Fruit fly (Drosophila melanogaster) whole organism, pupa: ENCODE measurements around the gene CG32121.

ENCODE experiments used
- CG10348 ChIP-seq: fragments of 200-800 bp; sonication (Bioruptor generic); IDR thresholded peaks from 2 replicates; pipeline ENCODE4 v1.3.6; 2022; ENCODE audit warnings: missing biosample characterization, missing genetic modification characterization
- CG12605 ChIP-seq: fragments of 200-800 bp; sonication (Bioruptor generic); IDR thresholded peaks from 2 replicates; pipeline ENCODE4 v1.3.6; 2022; ENCODE audit warnings: missing biosample characterization, missing genetic modification characterization
- CG13204 ChIP-seq: fragments of 200-800 bp; sonication (Bioruptor generic); optimal IDR thresholded peaks from 2 replicates; lab custom pipeline; 2018; ENCODE audit warnings: missing biosample characterization, mild to moderate bottlenecking, missing genetic modification characterization, moderate library complexity
- CG14655 ChIP-seq: fragments of 200-800 bp; sonication (Bioruptor generic); optimal IDR thresholded peaks from 3 replicates; lab custom pipeline; 2017; ENCODE audit warnings: mild to moderate bottlenecking, missing biosample characterization, missing genetic modification reagents, missing genetic modification characterization
- CG15710 ChIP-seq: fragments of 200-800 bp; sonication (Bioruptor generic); optimal IDR thresholded peaks from 2 replicates; lab custom pipeline; 2018; ENCODE audit warnings: missing biosample characterization, mild to moderate bottlenecking, missing genetic modification characterization, moderate library complexity
- CG17806 ChIP-seq: fragments of 200-800 bp; sonication (Bioruptor generic); optimal IDR thresholded peaks from 2 replicates; lab custom pipeline; 2018; ENCODE audit warnings: missing biosample characterization, mild to moderate bottlenecking, missing genetic modification characterization, moderate library complexity
- CG32121 ChIP-seq: fragments of 200-800 bp; sonication (Bioruptor generic); IDR thresholded peaks from 2 replicates; pipeline ENCODE4 v1.3.6; 2022; ENCODE audit warnings: missing biosample characterization, missing genetic modification characterization
- CG34367 ChIP-seq: fragments of 200-800 bp; sonication (Bioruptor generic); optimal IDR thresholded peaks from 2 replicates; lab custom pipeline; 2018; ENCODE audit warnings: missing biosample characterization, mild to moderate bottlenecking, missing genetic modification characterization
- CG4496 ChIP-seq: fragments of 200-800 bp; sonication (Bioruptor generic); IDR thresholded peaks from 3 replicates; pipeline ENCODE4 v1.3.6; 2022; ENCODE audit warnings: missing biosample characterization, missing genetic modification characterization
- CG8159 ChIP-seq: fragments of 200-800 bp; sonication (Bioruptor generic); optimal IDR thresholded peaks from 3 replicates; lab custom pipeline; 2018; ENCODE audit warnings: missing biosample characterization, mild to moderate bottlenecking, missing genetic modification characterization, moderate library complexity
- CG8301 ChIP-seq: fragments of 200-800 bp; sonication (Bioruptor generic); optimal IDR thresholded peaks from 2 replicates; lab custom pipeline; 2018; ENCODE audit warnings: missing biosample characterization, mild to moderate bottlenecking, missing genetic modification characterization
- CG9948 ChIP-seq: fragments of 200-800 bp; sonication (Bioruptor generic); optimal IDR thresholded peaks from 2 replicates; lab custom pipeline; 2018; ENCODE audit warnings: missing biosample characterization, mild to moderate bottlenecking, missing genetic modification characterization, moderate library complexity
- D1 ChIP-seq: fragments of 200-800 bp; sonication (Bioruptor generic); optimal IDR thresholded peaks from 2 replicates; lab custom pipeline; 2018; ENCODE audit warnings: missing biosample characterization, mild to moderate bottlenecking, missing genetic modification characterization, moderate library complexity
- EcR ChIP-seq: fragments of 200-800 bp; sonication (Bioruptor generic); optimal IDR thresholded peaks from 3 replicates; lab custom pipeline; 2019; ENCODE audit warnings: missing biosample characterization, missing genetic modification characterization, mild to moderate bottlenecking, moderate library complexity, missing genetic modification reagents
- Ets98B ChIP-seq: fragments of 200-800 bp; sonication (Bioruptor generic); IDR thresholded peaks from 2 replicates; pipeline ENCODE4 v1.3.6; 2022; ENCODE audit warnings: missing biosample characterization, missing genetic modification characterization
- Pif1A ChIP-seq: fragments of 200-800 bp; sonication (Bioruptor generic); optimal IDR thresholded peaks from 3 replicates; lab custom pipeline; 2016; ENCODE audit warnings: missing biosample characterization, missing genetic modification characterization
- Pif1B ChIP-seq: fragments of 200-800 bp; sonication (Bioruptor generic); optimal IDR thresholded peaks from 3 replicates; lab custom pipeline; 2016; ENCODE audit warnings: missing biosample characterization, missing genetic modification characterization
- Snoo ChIP-seq: fragments of 200-800 bp; sonication (Bioruptor generic); optimal IDR thresholded peaks from 3 replicates; lab custom pipeline; 2017; ENCODE audit warnings: missing biosample characterization, mild to moderate bottlenecking, missing genetic modification characterization, inconsistent platforms
- fd96Ca ChIP-seq: fragments of 200-800 bp; sonication (Bioruptor generic); IDR thresholded peaks from 3 replicates; pipeline ENCODE4 v1.3.6; 2022; ENCODE audit warnings: missing biosample characterization, missing genetic modification characterization
- gl ChIP-seq: fragments of 200-800 bp; sonication (Bioruptor generic); optimal IDR thresholded peaks from 2 replicates; lab custom pipeline; 2018; ENCODE audit warnings: missing biosample characterization, mild to moderate bottlenecking, missing genetic modification characterization
- rn ChIP-seq: fragments of 200-800 bp; sonication (Bioruptor generic); IDR thresholded peaks from 2 replicates; pipeline ENCODE4 v1.3.6; 2022; ENCODE audit warnings: missing biosample characterization, missing genetic modification characterization

Gene CG32121

dm6 chr3L:13412886-13413224 is 9.3 kb downstream of the CG32121 start:
- TF ChIP-seq D1 = no peak

DNA sequence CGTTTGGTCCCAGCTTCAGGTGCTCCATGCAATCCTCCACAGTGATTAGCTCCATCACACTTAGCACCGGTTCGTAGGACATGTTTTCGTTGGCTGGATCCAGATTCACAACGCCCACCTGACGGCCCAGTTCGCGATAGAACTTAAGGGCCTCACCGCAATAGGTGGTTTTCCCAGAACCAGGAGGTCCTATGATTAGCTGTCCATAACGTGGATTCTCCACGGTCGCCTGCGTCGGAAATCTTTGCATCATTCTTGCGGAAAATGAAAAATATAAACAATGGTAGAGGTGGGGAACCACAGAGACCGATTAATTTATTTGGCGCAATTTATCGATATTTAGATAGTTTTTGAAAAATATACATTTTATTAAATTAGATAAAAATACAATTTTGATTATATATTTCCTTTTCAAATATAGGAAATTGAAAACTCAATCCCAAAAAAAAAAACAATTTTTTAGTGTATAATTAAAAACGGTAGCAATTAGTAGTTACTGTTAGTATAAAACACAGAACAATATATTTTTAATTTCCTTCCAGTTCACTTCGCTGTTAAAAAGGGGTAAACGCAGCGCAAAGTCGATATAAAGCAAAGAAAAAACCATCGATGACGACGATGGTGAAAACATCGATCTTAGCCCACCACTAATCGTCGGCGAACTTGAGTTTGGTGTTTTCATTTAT is 9.8 kb downstream of the CG32121 start, which contains the start of the genes CG10222 and flr:
TSS of gene CG10222 (minus strand) at position 254 of the 686 bp plus-strand sequence.
TSS of gene flr (plus strand) at position 644 of the 686 bp plus-strand sequence.
- TF ChIP-seq CG12605 (GFP tag; lab: Robert Waterston, UW) (no peak), rn (GFP tag; lab: Robert Waterston, UW) (no peak), EcR (GFP tag; lab: Kevin White, UChicago) (no peak), CG32121 (GFP tag; lab: Robert Waterston, UW) (peak; percentile 17; the same call in 1 of the 2 replicates), D1 (no peak), CG15710 (peak; percentile 8), Pif1B (no peak), CG17806 (tag; lab: Kevin White, UChicago) (no peak), CG8301 (tag; lab: Kevin White, UChicago) (no peak), CG8159 (tag; lab: Kevin White, UChicago) (peak; percentile 39)

DNA sequence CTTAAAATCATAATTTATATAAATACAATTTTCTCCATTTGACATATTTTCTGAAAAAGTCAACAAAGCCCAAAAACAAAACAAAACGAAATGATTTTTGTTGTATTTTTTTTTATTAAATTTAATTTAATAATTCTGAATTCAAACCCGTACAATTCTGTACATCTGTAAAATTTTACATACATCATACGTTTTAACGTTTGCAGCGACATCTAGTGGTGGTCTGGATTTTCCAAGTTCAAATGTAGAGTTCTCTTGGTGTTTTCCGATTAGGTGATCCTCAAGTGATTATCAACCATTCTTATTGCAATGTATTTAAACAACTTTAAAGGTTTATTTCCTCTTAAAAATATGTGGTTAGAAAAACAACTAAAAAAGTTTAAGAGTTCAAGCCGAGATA is 11.1 kb downstream of the CG32121 start:
- TF ChIP-seq D1 (peak; percentile 93), EcR (GFP tag; lab: Kevin White, UChicago) (peak; percentile 25), CG8159 (tag; lab: Kevin White, UChicago) (no peak)

- TF ChIP-seq CG32121 (GFP tag; lab: Robert Waterston, UW) (no peak), CG8159 (tag; lab: Kevin White, UChicago) (peak; percentile 66), CG13204 (no peak), CG34367 (tag; lab: Kevin White, UChicago) (peak; percentile 4), Snoo (tag; lab: Kevin White, UChicago) (peak; percentile 51), D1 (no peak), CG4496 (no peak), CG17806 (tag; lab: Kevin White, UChicago) (peak; percentile 7), CG9948 (tag; lab: Kevin White, UChicago) (peak; percentile 5), CG10348 (GFP tag; lab: Robert Waterston, UW) (no peak), CG12605 (GFP tag; lab: Robert Waterston, UW) (no peak), EcR (GFP tag; lab: Kevin White, UChicago) (no peak), CG14655 (no peak), Ets98B (GFP tag; lab: Robert Waterston, UW) (no peak), fd96Ca (GFP tag; lab: Robert Waterston, UW) (no peak), Pif1B (peak; percentile 11), rn (GFP tag; lab: Robert Waterston, UW) (no peak), CG8301 (tag; lab: Kevin White, UChicago) (no peak), gl (no peak), CG15710 (peak; percentile 52), Pif1A (GFP tag; lab: Kevin White, UChicago) (no peak)
Observed at dm6 chr3L:13409809-13410521, 12.2 kb downstream of the CG32121 start.

DNA sequence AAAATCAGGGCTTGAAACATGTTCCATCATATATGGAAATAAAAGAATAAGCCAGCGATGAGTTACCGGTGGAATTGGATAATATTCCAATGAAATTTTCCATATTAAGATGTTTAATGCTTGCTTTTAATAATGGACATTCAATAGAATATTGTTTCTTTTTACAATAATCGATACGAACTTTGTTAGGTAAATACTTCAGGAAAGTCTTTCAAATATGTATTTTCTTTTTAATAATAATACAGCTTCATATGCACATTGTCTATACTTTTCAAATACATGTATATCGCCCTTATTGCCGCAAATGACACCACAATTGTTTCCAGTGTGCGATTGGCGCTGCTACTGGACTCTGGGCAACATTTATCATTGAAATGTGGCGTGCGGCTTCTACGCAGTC is 15.3 kb downstream of the CG32121 start:
- TF ChIP-seq CG15710 = peak; percentile 52
- peak; percentile 7 for TF ChIP-seq CG13204
- no peak for TF ChIP-seq fd96Ca (GFP tag; lab: Robert Waterston, UW)
- peak; percentile 67 for TF ChIP-seq CG14655
- peak; percentile 41 for TF ChIP-seq Snoo (tag; lab: Kevin White, UChicago)
- no peak for TF ChIP-seq Ets98B (GFP tag; lab: Robert Waterston, UW)
- no peak for TF ChIP-seq rn (GFP tag; lab: Robert Waterston, UW)
- TF ChIP-seq Pif1B = peak; percentile 42
- no peak for TF ChIP-seq gl
- peak; percentile 46 for TF ChIP-seq CG17806 (tag; lab: Kevin White, UChicago)
- TF ChIP-seq D1 = peak; percentile 26
- peak; percentile 38 for TF ChIP-seq Pif1A (GFP tag; lab: Kevin White, UChicago)
- TF ChIP-seq CG4496 = no peak
- peak; percentile 35 for TF ChIP-seq CG34367 (tag; lab: Kevin White, UChicago)
- TF ChIP-seq EcR (GFP tag; lab: Kevin White, UChicago) = no peak
- TF ChIP-seq CG10348 (GFP tag; lab: Robert Waterston, UW) = no peak
- TF ChIP-seq CG8159 (tag; lab: Kevin White, UChicago) = peak; percentile 72
- TF ChIP-seq CG8301 (tag; lab: Kevin White, UChicago) = peak; percentile 29
- peak; percentile 40 for TF ChIP-seq CG9948 (tag; lab: Kevin White, UChicago)

DNA sequence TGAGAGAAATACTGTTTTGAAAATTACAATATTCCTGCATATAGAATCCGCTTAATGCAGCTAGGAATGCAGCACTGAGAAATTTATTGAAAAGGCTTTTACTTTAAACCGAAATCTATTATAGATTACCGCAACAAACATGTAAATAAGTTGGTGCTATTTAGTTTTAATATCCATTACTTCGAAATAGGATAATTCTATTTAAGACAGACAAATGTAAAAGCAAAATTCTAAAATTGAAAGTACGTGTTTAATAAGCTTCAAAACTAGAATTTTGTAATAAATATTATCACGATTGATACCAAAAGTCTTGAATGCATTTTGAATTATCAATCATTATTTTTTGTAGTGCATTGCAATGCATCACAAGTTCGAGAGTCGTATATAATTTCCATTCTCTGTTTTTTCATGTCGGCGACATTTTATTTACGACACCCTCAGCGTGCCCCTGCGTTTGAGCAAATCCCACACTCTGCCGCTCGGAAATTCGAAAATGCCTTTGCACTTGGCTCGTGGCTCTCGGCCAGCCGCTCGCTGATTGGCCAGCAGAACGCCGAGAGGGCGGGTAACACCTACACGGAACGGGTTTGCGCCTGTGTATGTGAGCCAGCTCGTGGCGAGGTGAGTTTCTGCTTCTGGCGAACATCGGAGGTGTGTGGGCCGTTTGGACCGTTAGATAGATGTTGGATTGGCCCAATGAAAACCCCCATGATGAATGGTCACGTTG is 18.8 kb downstream of the CG32121 start:
- TF ChIP-seq fd96Ca (GFP tag; lab: Robert Waterston, UW) = no peak
- TF ChIP-seq CG4496 = peak; percentile 69
- TF ChIP-seq CG15710 = no peak
- peak; percentile 20 for TF ChIP-seq CG8159 (tag; lab: Kevin White, UChicago)
- no peak for TF ChIP-seq Pif1A (GFP tag; lab: Kevin White, UChicago)
- TF ChIP-seq gl = no peak
- no peak for TF ChIP-seq CG34367 (tag; lab: Kevin White, UChicago)
- no peak for TF ChIP-seq Ets98B (GFP tag; lab: Robert Waterston, UW)
